Worm (Caenorhabditis elegans): Measurements from ENCODE around the gene rfip-1.

Gene rfip-1

ce11 chrII:5844694-5845129 is 39.6 kb upstream of the rfip-1 start (continued):
- TF ChIP-seq unc-98 (GFP tag; IDR thresholded peaks at IDR 0.05) (peak; percentile 94), lin-15B (tag; optimal IDR thresholded peaks at IDR 0.05) (peak; percentile 74), efl-1 (optimal IDR thresholded peaks at IDR 0.05) (peak; percentile 92), efl-1 (GFP tag; optimal IDR thresholded peaks at IDR 0.05 in 1 of 2) (peak; percentile 77 to 98), unc-30 (tag; optimal IDR thresholded peaks at IDR 0.05) (peak; percentile 82), nhr-237 (tag; optimal IDR thresholded peaks at IDR 0.05) (peak; percentile 98)

- TF ChIP-seq ceh-88 (GFP tag; IDR thresholded peaks at IDR 0.05), result no peak
- no peak for TF ChIP-seq nhr-28 (tag; optimal IDR thresholded peaks at IDR 0.05)
- TF ChIP-seq efl-3 (GFP tag; optimal IDR thresholded peaks at IDR 0.05), result no peak
- no peak for TF ChIP-seq snpc-4 (tag; optimal IDR thresholded peaks at IDR 0.05)
- TF ChIP-seq ztf-4 (tag; optimal IDR thresholded peaks at IDR 0.05), result no peak
- no peak for TF ChIP-seq nhr-12 (tag; optimal IDR thresholded peaks at IDR 0.05)
- TF ChIP-seq grh-1 (GFP tag; IDR thresholded peaks at IDR 0.05), result no peak
Measured at ce11 chrII:5845441-5845840, 38.9 kb upstream of the rfip-1 start, which contains the start of the genes ZK1248.17 and H41C03.3. Gene ZK1248.17, minus strand, starts transcription at chrII:5845541. Gene H41C03.3, plus strand, starts transcription at chrII:5845777.

DNA sequence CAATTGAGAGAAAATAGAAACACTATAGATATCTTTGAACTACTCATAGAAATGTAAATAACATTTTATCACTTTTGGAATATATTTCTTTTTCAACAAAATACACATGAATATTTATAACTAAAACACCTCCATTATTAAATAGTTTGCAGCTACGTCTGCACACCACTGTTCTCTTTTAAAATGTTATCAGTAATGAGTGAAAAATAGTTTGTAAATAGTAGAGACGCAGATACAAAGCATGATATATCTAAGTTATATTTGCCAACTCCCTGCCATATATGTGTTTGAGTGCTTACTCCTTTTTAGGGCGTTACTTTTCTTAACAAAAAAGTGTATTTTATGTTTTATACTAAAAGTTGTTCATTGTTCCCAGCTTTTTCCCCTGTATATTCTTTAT is 38.2 kb upstream of the rfip-1 start:
- peak; percentile 22 for TF ChIP-seq elt-2 (tag; optimal IDR thresholded peaks at IDR 0.05)
- TF ChIP-seq efl-1 (optimal IDR thresholded peaks at IDR 0.05), result no peak
- TF ChIP-seq efl-1 (GFP tag; optimal IDR thresholded peaks at IDR 0.05 in 1 of 2), result peak in 1 of 2 experiments; percentile 27
- no peak for TF ChIP-seq nhr-19 (GFP tag; conservative IDR thresholded peaks at IDR 0.05)

DNA sequence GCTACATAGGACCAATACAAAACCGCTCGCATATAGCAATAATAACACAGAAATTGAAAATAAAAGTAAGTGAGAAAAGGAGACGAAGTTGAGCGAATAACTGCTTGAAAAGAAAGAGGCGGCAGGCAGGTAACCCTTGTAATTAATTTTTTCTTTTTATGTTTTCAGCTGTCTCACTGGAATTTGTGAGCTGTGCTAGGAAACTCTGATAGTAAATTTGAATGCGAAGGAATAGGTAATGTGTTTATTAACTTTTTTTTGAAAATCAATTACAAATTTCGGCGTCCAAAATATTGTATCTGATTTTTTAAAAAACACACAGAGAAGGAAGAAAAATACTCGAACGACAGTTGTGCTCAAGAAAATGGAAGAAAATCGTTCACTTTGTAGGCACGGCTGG is 32.3 kb upstream of the rfip-1 start, which contains the start of gene H41C03.2:
Gene H41C03.2 (minus strand): TSS at position 101 of the 400 bp plus-strand sequence.
- TF ChIP-seq ama-1 (optimal IDR thresholded peaks at IDR 0.05), result no peak
- peak; percentile 25 for TF ChIP-seq fkh-8 (tag; optimal IDR thresholded peaks at IDR 0.05)

ce11 chrII:5853261-5853660 is 31.1 kb upstream of the rfip-1 start:
- TF ChIP-seq lir-3 (tag; optimal IDR thresholded peaks at IDR 0.05; ENCODE audit: poor library complexity) (no peak), elt-3 (tag; optimal IDR thresholded peaks at IDR 0.05) (peak in 2 of 6 experiments; percentile 51 to 80), blmp-1 (tag; optimal IDR thresholded peaks at IDR 0.05) (peak; percentile 73), nhr-85 (tag) (peak; percentile 55)

DNA sequence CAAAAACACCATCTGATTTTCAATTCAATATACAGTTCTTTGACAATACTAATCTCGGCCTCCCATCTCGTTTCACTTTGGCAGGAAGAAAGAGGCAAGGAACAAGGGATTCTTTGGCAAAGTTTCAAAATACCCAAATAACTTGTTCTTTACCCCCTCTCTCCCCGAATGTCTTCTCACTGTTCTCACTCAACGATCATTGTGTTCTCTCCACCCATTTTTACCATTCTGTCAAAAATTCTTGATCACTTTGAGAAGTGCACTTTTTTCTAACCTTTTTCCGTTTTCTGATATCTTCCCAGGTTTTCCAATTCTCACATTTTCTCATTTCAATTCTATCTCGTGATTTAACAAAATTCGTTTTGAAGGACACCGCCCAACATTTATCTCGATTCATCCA is 30.2 kb upstream of the rfip-1 start, which contains the start of gene H41C03.1:
Gene H41C03.1 (plus strand): TSS at position 301 of the 400 bp plus-strand sequence.
- no peak for TF ChIP-seq ztf-11 (tag; optimal IDR thresholded peaks at IDR 0.05)
- peak; percentile 17 for TF ChIP-seq blmp-1 (tag; optimal IDR thresholded peaks at IDR 0.05)
- peak; percentile 17 for TF ChIP-seq lin-14 (GFP tag; optimal IDR thresholded peaks at IDR 0.05)
- no peak for TF ChIP-seq elt-3 (tag; optimal IDR thresholded peaks at IDR 0.05)

DNA sequence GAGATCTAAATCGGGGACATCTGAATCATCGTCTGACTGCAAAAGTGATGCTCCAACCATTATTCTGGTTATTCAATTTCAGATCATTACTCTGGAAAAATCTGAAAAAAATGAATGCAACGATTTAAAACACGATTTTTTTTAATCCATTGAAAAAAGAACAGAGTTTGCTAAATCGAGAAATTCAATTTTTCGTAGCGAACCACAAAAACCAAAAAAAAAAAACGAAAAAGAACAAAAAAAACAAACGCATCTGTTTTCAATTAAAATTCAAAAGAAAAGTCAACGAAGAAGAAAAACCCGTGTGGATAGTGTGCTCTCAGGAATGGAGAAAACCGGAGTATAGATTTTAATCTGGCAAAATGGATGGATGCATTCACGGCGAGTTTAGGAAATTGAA is 26.0 kb upstream of the rfip-1 start, which contains the start of gene F55C12.4:
Gene F55C12.4 (minus strand): TSS at position 101 of the 400 bp plus-strand sequence.
- TF ChIP-seq Y116A8C.19 (tag; optimal IDR thresholded peaks at IDR 0.05; ENCODE audit: borderline replicate concordance) (no peak), lin-14 (GFP tag; optimal IDR thresholded peaks at IDR 0.05) (peak; percentile 33)

ce11 chrII:5860621-5861020 is 23.7 kb upstream of the rfip-1 start:
- TF ChIP-seq lin-14 (GFP tag; optimal IDR thresholded peaks at IDR 0.05), result peak; percentile 49
- no peak for TF ChIP-seq sup-37 (GFP tag; optimal IDR thresholded peaks at IDR 0.05)
- no peak for TF ChIP-seq ceh-8 (GFP tag; optimal IDR thresholded peaks at IDR 0.05)
- no peak for TF ChIP-seq unc-98 (GFP tag; IDR thresholded peaks at IDR 0.05)
- no peak for TF ChIP-seq zag-1 (tag; optimal IDR thresholded peaks at IDR 0.05)
